Fruit fly (Drosophila melanogaster) Kc167 (cell line): Measurements from ENCODE around the gene HDAC1.

Source experiments
- Myc ChIP-seq: fragments of >200 bp; optimal IDR thresholded peaks from 2 replicates; lab custom pipeline; 2017; ENCODE audit warnings: missing external identifiers
- Sin3A ChIP-seq: fragments of >200 bp; optimal IDR thresholded peaks from 2 replicates; lab custom pipeline; 2018; ENCODE audit warnings: missing external identifiers
- h ChIP-seq: fragments of >200 bp; optimal IDR thresholded peaks from 3 replicates; lab custom pipeline; 2018; ENCODE audit warnings: missing external identifiers
- insv ChIP-seq: fragments of >200 bp; optimal IDR thresholded peaks from 3 replicates; lab custom pipeline; 2018; ENCODE audit warnings: missing external identifiers
- psq ChIP-seq: fragments of >200 bp; optimal IDR thresholded peaks from 2 replicates; lab custom pipeline; 2017; ENCODE audit warnings: missing external identifiers
- ttk ChIP-seq: sonication (Bioruptor generic); optimal IDR thresholded peaks from 2 replicates; lab custom pipeline; 2017; ENCODE audit warnings: missing external identifiers

The HDAC1 gene

dm6 chr3L:4626434-4626833 lies at the start of gene HDAC1:
Gene HDAC1, plus strand, starts transcription at chr3L:4626734.
- no peak for TF ChIP-seq h (lab: Kevin White, UChicago)

dm6 chr3L:4590051-4590450 lies 36.5 kb upstream of the HDAC1 start:
- TF ChIP-seq insv (no peak), Myc (no peak), Sin3A (no peak), psq (lab: Kevin White, UChicago) (no peak), ttk (lab: Kevin White, UChicago) (no peak), h (lab: Kevin White, UChicago) (no peak)

dm6 chr3L:4599747-4600146 lies 26.8 kb upstream of the HDAC1 start:
- no peak for TF ChIP-seq psq (lab: Kevin White, UChicago)
- no peak for TF ChIP-seq insv
- no peak for TF ChIP-seq ttk (lab: Kevin White, UChicago)
- TF ChIP-seq h (lab: Kevin White, UChicago): no peak
- TF ChIP-seq Myc: no peak
- TF ChIP-seq Sin3A: no peak

dm6 chr3L:4602333-4602732 lies 24.2 kb upstream of the HDAC1 start:
- TF ChIP-seq ttk (lab: Kevin White, UChicago) (no peak), insv (no peak), Sin3A (no peak), h (lab: Kevin White, UChicago) (no peak), psq (lab: Kevin White, UChicago) (no peak), Myc (no peak)

dm6 chr3L:4603439-4603838 lies 23.1 kb upstream of the HDAC1 start:
- no peak for TF ChIP-seq h (lab: Kevin White, UChicago)

dm6 chr3L:4606739-4607428 lies 19.6 kb upstream of the HDAC1 start:
- TF ChIP-seq ttk (lab: Kevin White, UChicago) (no peak), psq (lab: Kevin White, UChicago) (no peak), h (lab: Kevin White, UChicago) (no peak), insv (no peak), Myc (no peak), Sin3A (no peak)

- no peak for TF ChIP-seq Myc
- no peak for TF ChIP-seq Sin3A
- TF ChIP-seq psq (lab: Kevin White, UChicago): no peak
- no peak for TF ChIP-seq insv
- TF ChIP-seq h (lab: Kevin White, UChicago): no peak
- TF ChIP-seq ttk (lab: Kevin White, UChicago): no peak
These were observed 18.9 kb upstream of the HDAC1 start for dm6 chr3L:4607653-4608052.

dm6 chr3L:4611311-4611710 lies 15.2 kb upstream of the HDAC1 start:
- TF ChIP-seq Sin3A: no peak
- TF ChIP-seq h (lab: Kevin White, UChicago): no peak
- TF ChIP-seq ttk (lab: Kevin White, UChicago): no peak
- no peak for TF ChIP-seq insv
- TF ChIP-seq Myc: no peak
- no peak for TF ChIP-seq psq (lab: Kevin White, UChicago)

dm6 chr3L:4613083-4613482 lies 13.5 kb upstream of the HDAC1 start:
- TF ChIP-seq ttk (lab: Kevin White, UChicago) (no peak), psq (lab: Kevin White, UChicago) (no peak), insv (no peak), Myc (no peak), Sin3A (no peak), h (lab: Kevin White, UChicago) (no peak)

- TF ChIP-seq insv (no peak), ttk (lab: Kevin White, UChicago) (no peak), h (lab: Kevin White, UChicago) (no peak), Sin3A (no peak), Myc (no peak), psq (lab: Kevin White, UChicago) (no peak)
These were observed 12.7 kb upstream of the HDAC1 start for dm6 chr3L:4613846-4614247.

- no peak for TF ChIP-seq ttk (lab: Kevin White, UChicago)
- no peak for TF ChIP-seq Myc
- TF ChIP-seq h (lab: Kevin White, UChicago): no peak
- no peak for TF ChIP-seq insv
- no peak for TF ChIP-seq Sin3A
- no peak for TF ChIP-seq psq (lab: Kevin White, UChicago)
These were observed 11.5 kb upstream of the HDAC1 start for dm6 chr3L:4615064-4615463.

- no peak for TF ChIP-seq Sin3A
- no peak for TF ChIP-seq insv
- no peak for TF ChIP-seq ttk (lab: Kevin White, UChicago)
- TF ChIP-seq h (lab: Kevin White, UChicago): no peak
- TF ChIP-seq Myc: no peak
- TF ChIP-seq psq (lab: Kevin White, UChicago): no peak
These were observed 7.6 kb upstream of the HDAC1 start for dm6 chr3L:4618865-4619496.

dm6 chr3L:4619497-4620211 lies 6.9 kb upstream of the HDAC1 start:
- TF ChIP-seq Sin3A: no peak
- TF ChIP-seq insv: no peak
- no peak for TF ChIP-seq h (lab: Kevin White, UChicago)
- TF ChIP-seq ttk (lab: Kevin White, UChicago): no peak
- TF ChIP-seq psq (lab: Kevin White, UChicago): no peak
- TF ChIP-seq Myc: no peak
